Worm (Caenorhabditis elegans) whole organism, L4 larva: ENCODE measurements around the gene spat-2.

Experiments used
- F49E8.2 ChIP-seq: sonication (generic microtip); optimal IDR thresholded peaks from 2 replicates; lab custom pipeline; 2016; ENCODE audit warnings: missing compliant biosample characterization, mild to moderate bottlenecking, missing genetic modification characterization, borderline replicate concordance
- R02D3.7 ChIP-seq: fragments of 150-350 bp; sonication (generic microtip); optimal IDR thresholded peaks from 3 replicates; lab custom pipeline; 2014; ENCODE audit warnings: missing biosample characterization, missing genetic modification characterization
- ZK337.2 ChIP-seq: fragments of 200-800 bp; sonication (Bioruptor generic); IDR thresholded peaks from 2 replicates; pipeline ENCODE4 v1.3.6; 2022; ENCODE audit warnings: missing genetic modification reagents, missing genetic modification characterization, missing compliant biosample characterization
- fkh-10 ChIP-seq: fragments of 150-350 bp; optimal IDR thresholded peaks from 2 replicates; lab custom pipeline; 2014; ENCODE audit warnings: missing biosample characterization, missing genetic modification reagents, missing genetic modification characterization
- lin-29 ChIP-seq: fragments of 200-800 bp; sonication (Bioruptor generic); IDR thresholded peaks from 2 replicates; pipeline ENCODE4 v1.3.6; 2022; ENCODE audit warnings: missing genetic modification reagents, missing genetic modification characterization, missing compliant biosample characterization
- lin-39 ChIP-seq: fragments of 150-350 bp; optimal IDR thresholded peaks from 2 replicates; lab custom pipeline; 2014; ENCODE audit warnings: missing biosample characterization, missing genetic modification reagents, missing genetic modification characterization
- lsy-2 ChIP-seq, 2 experiments: fragments of 150-350 bp in 1 of 2; sonication (generic microtip) in 1 of 2; optimal IDR thresholded peaks; 2 replicates each; lab custom pipeline; 2014 to 2017; ENCODE audit warnings: missing biosample characterization in 2 of 2, missing genetic modification characterization in 2 of 2
- unc-62 ChIP-seq, 3 experiments: fragments of 150-350 bp in 1 of 3; sonication (generic microtip); optimal IDR thresholded peaks in 2 of 3; peaks in 1 of 3; 1 replicate in 1 of 3; 2 replicates in 2 of 3; lab custom pipeline; 2014 to 2017; ENCODE audit warnings: missing biosample characterization in 3 of 3, missing genetic modification characterization in 3 of 3, missing genetic modification reagents in 3 of 3, missing genotype in 1 of 3

DNA sequence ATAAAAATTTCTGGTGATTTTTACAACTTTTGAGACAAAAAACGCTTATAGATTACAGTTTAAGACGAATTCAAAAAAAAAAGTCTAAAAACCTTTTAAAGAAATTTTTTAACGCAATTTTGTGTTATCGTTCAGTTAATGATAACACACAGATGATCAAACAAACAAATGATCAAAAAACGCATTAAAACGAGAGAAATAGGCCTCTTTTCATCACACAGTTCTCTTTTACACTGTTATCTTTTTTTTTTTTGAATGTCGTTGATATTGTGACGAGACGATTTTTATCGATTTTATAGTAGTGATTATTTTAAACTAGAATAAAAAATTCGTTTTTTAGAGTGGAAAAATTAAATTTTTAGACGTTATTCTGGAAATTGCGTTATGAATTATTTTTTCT is 23.0 kb downstream of the spat-2 start:
- TF ChIP-seq unc-62 (GFP tag; optimal IDR thresholded peaks at IDR 0.05 in 1 of 2; lab: Kevin White, UChicago), result no peak
- no peak for TF ChIP-seq unc-62 (tag; optimal IDR thresholded peaks at IDR 0.05; lab: Kevin White, UChicago)
- TF ChIP-seq fkh-10 (GFP tag; lab: Kevin White, UChicago), result no peak
- TF ChIP-seq F49E8.2 (tag; lab: Kevin White, UChicago), result no peak
- TF ChIP-seq lin-29, result no peak
- TF ChIP-seq R02D3.7, result no peak
- no peak for TF ChIP-seq ZK337.2
- no peak for TF ChIP-seq lin-39 (tag; lab: Kevin White, UChicago)
- peak in 1 of 2 experiments; percentile 33 for TF ChIP-seq lsy-2 (tag; optimal IDR thresholded peaks at IDR 0.05; lab: Kevin White, UChicago)
